Worm (Caenorhabditis elegans): ENCODE data around the gene K02E2.11.

Gene K02E2.11

ce11 chrV:20418768-20419167 is 35.7 kb downstream of the K02E2.11 start (continued):
- TF ChIP-seq ceh-91 (GFP tag; IDR thresholded peaks at IDR 0.05) (no peak), K11D2.4 (GFP tag; IDR thresholded peaks at IDR 0.05) (0 out of 2 replicates have a peak, but pooled peaks have one; percentile 48), efl-1 (GFP tag; optimal IDR thresholded peaks at IDR 0.05) (no peak), sptf-2 (GFP tag; optimal IDR thresholded peaks at IDR 0.05) (no peak), rcor-1 (GFP tag; IDR thresholded peaks at IDR 0.05) (no peak), die-1 (tag; optimal IDR thresholded peaks at IDR 0.05) (no peak), egl-44 (GFP tag; IDR thresholded peaks at IDR 0.05) (0 out of 2 replicates have a peak, but pooled peaks have one; percentile 41), ama-1 (optimal IDR thresholded peaks at IDR 0.05) (no peak), ama-1 (GFP tag; optimal IDR thresholded peaks at IDR 0.05) (no peak), tlf-1 (GFP tag; optimal IDR thresholded peaks at IDR 0.05) (no peak), cebp-2 (GFP tag; IDR thresholded peaks at IDR 0.05) (no peak), F52B5.7 (tag; optimal IDR thresholded peaks at IDR 0.05) (no peak), Y56A3A.18 (GFP tag; IDR thresholded peaks at IDR 0.05) (no peak), Y53G8AR.9 (GFP tag; conservative IDR thresholded peaks at IDR 0.05) (peak; percentile 64; the same call in 1 of the 2 replicates), hmg-20 (GFP tag; IDR thresholded peaks at IDR 0.05) (no peak), mel-28 (tag; optimal IDR thresholded peaks at IDR 0.05; ENCODE audit: borderline replicate concordance) (no peak), Y95B8A.8 (GFP tag; IDR thresholded peaks at IDR 0.05) (no peak), egrh-3 (GFP tag; IDR thresholded peaks at IDR 0.05) (no peak), ets-4 (GFP tag; optimal IDR thresholded peaks at IDR 0.05) (peak; percentile 32), nhr-179 (tag; optimal IDR thresholded peaks at IDR 0.05) (no peak), T26A5.8 (tag; optimal IDR thresholded peaks at IDR 0.05) (no peak), madf-6 (GFP tag; IDR thresholded peaks at IDR 0.05) (no peak), zfh-2 (GFP tag; conservative IDR thresholded peaks at IDR 0.05) (no peak), F57A8.1 (GFP tag; optimal IDR thresholded peaks at IDR 0.05) (no peak), ztf-6 (GFP tag; IDR thresholded peaks at IDR 0.05) (no peak), rec-8 (tag; optimal IDR thresholded peaks at IDR 0.05) (no peak), B0336.3 (GFP tag; IDR thresholded peaks at IDR 0.05) (peak; percentile 45; the same call in 1 of the 2 replicates), dox-1 (GFP tag; IDR thresholded peaks at IDR 0.05) (peak; percentile 62), sea-2 (GFP tag; IDR thresholded peaks at IDR 0.05) (no peak), pha-4 (tag; optimal IDR thresholded peaks at IDR 0.05) (peak; percentile 10), K12H6.12 (tag; optimal IDR thresholded peaks at IDR 0.05) (no peak), B0261.1 (tag; optimal IDR thresholded peaks at IDR 0.05) (no peak), egl-18 (GFP tag; IDR thresholded peaks at IDR 0.05) (no peak), snpc-4 (GFP tag; optimal IDR thresholded peaks at IDR 0.05) (no peak), snpc-4 (tag; optimal IDR thresholded peaks at IDR 0.05) (peak in 1 of 4 experiments; percentile 20), ccch-3 (GFP tag; optimal IDR thresholded peaks at IDR 0.05) (no peak), bed-1 (GFP tag; IDR thresholded peaks at IDR 0.05) (no peak), nhr-120 (GFP tag; IDR thresholded peaks at IDR 0.05) (no peak), F39B2.1 (GFP tag; IDR thresholded peaks at IDR 0.05) (no peak), attf-3 (GFP tag; conservative IDR thresholded peaks at IDR 0.05) (no peak), akir-1 (GFP tag; optimal IDR thresholded peaks at IDR 0.05) (no peak), let-607 (tag; optimal IDR thresholded peaks at IDR 0.05) (no peak), lin-26 (GFP tag; IDR thresholded peaks at IDR 0.05) (no peak), chd-7 (tag; optimal IDR thresholded peaks at IDR 0.05) (peak; percentile 61), pbrm-1 (GFP tag; IDR thresholded peaks at IDR 0.05) (peak; percentile 51; the same call in 1 of the 2 replicates), somi-1 (GFP tag; optimal IDR thresholded peaks at IDR 0.05) (peak; percentile 56), T07F8.4 (tag; optimal IDR thresholded peaks at IDR 0.05) (no peak), C17E4.6 (GFP tag; IDR thresholded peaks at IDR 0.05) (no peak), lag-1 (GFP tag; IDR thresholded peaks at IDR 0.05) (no peak), Y79H2A.3 (GFP tag; conservative IDR thresholded peaks at IDR 0.05) (no peak)
